Fruit fly (Drosophila melanogaster) whole organism, embryonic: ENCODE results near the gene RpL24.

Experiments used
- Asciz ChIP-seq: fragments of 200-800 bp; sonication (Bioruptor generic); optimal IDR thresholded peaks from 2 replicates; lab custom pipeline; 2017; ENCODE audit warnings: missing biosample characterization, mild to moderate bottlenecking, missing genetic modification characterization, missing genetic modification reagents
- Awh ChIP-seq: fragments of 200-800 bp; sonication (Bioruptor generic); IDR thresholded peaks from 2 replicates; pipeline ENCODE4, ENCODE4 v1.3.6; 2022; ENCODE audit warnings: missing biosample characterization, missing genetic modification characterization
- CG10431 ChIP-seq: fragments of 200-800 bp; sonication (Bioruptor generic); optimal IDR thresholded peaks from 3 replicates; lab custom pipeline; 2018; ENCODE audit warnings: missing biosample characterization, mild to moderate bottlenecking, missing genetic modification characterization
- CG10543 ChIP-seq: fragments of 200-800 bp; sonication (Bioruptor generic); optimal IDR thresholded peaks from 3 replicates; lab custom pipeline; 2017; ENCODE audit warnings: missing biosample characterization, mild to moderate bottlenecking, missing genetic modification characterization, moderate library complexity
- CG10959 ChIP-seq: fragments of 200-800 bp; sonication (Bioruptor generic); IDR thresholded peaks from 2 replicates; pipeline ENCODE4 v1.3.6; 2022; ENCODE audit warnings: missing biosample characterization, missing genetic modification characterization
- CG14860 ChIP-seq: fragments of 200-800 bp; sonication (Bioruptor generic); IDR thresholded peaks from 3 replicates; pipeline ENCODE4 v1.3.6; 2022; ENCODE audit warnings: missing biosample characterization, missing genetic modification characterization; ENCODE audit not compliant: partially characterized antibody
- CG17568 ChIP-seq: fragments of 200-800 bp; sonication (Bioruptor generic); optimal IDR thresholded peaks from 2 replicates; lab custom pipeline; 2018; ENCODE audit warnings: missing biosample characterization, mild to moderate bottlenecking, missing genetic modification characterization, moderate library complexity
- CG18262 ChIP-seq: fragments of 200-800 bp; optimal IDR thresholded peaks from 3 replicates; lab custom pipeline; 2019; ENCODE audit warnings: missing biosample characterization, mild to moderate bottlenecking, missing genetic modification characterization, moderate library complexity
- CG2116 ChIP-seq: fragments of 200-800 bp; sonication (Bioruptor generic); optimal IDR thresholded peaks from 3 replicates; lab custom pipeline; 2018; ENCODE audit warnings: missing biosample characterization, mild to moderate bottlenecking, missing genetic modification characterization
- CG32532 ChIP-seq: fragments of 200-800 bp; sonication (Bioruptor generic); IDR thresholded peaks from 2 replicates; pipeline ENCODE4 v1.3.6; 2022; ENCODE audit warnings: missing biosample characterization, missing genetic modification characterization
- CG34422 ChIP-seq: fragments of 200-800 bp; sonication (Bioruptor generic); IDR thresholded peaks from 3 replicates; pipeline ENCODE4 v1.3.6; 2022; ENCODE audit warnings: missing biosample characterization, missing genetic modification characterization
- CG4282 ChIP-seq: fragments of 200-800 bp; sonication (Bioruptor generic); optimal IDR thresholded peaks from 2 replicates; lab custom pipeline; 2016; ENCODE audit warnings: missing biosample characterization, missing genetic modification characterization
- CG4854 ChIP-seq: fragments of 200-800 bp; sonication (Bioruptor generic); optimal IDR thresholded peaks from 2 replicates; lab custom pipeline; 2016; ENCODE audit warnings: missing biosample characterization, missing genetic modification characterization, inconsistent platforms
- CG6854 ChIP-seq: fragments of 200-800 bp; sonication (Bioruptor generic); optimal IDR thresholded peaks from 3 replicates; lab custom pipeline; 2017; ENCODE audit warnings: missing biosample characterization, mild to moderate bottlenecking, missing genetic modification characterization
- CG7987 ChIP-seq: fragments of 200-800 bp; sonication (Bioruptor generic); optimal IDR thresholded peaks from 2 replicates; lab custom pipeline; 2018; ENCODE audit warnings: missing biosample characterization, mild to moderate bottlenecking, missing genetic modification characterization, moderate library complexity
- CG9215 ChIP-seq: fragments of 200-800 bp; sonication (Bioruptor generic); IDR thresholded peaks from 2 replicates; pipeline ENCODE4 v1.3.6; 2022; ENCODE audit warnings: missing biosample characterization, missing genetic modification characterization
- CG9437 ChIP-seq: fragments of 200-800 bp; sonication (Bioruptor generic); optimal IDR thresholded peaks from 2 replicates; lab custom pipeline; 2018; ENCODE audit warnings: missing biosample characterization, mild to moderate bottlenecking, missing genetic modification characterization
- CTCF ChIP-seq: fragments of 200-800 bp; sonication (Bioruptor generic); optimal IDR thresholded peaks from 2 replicates; lab custom pipeline; 2017; ENCODE audit warnings: missing biosample characterization, mild to moderate bottlenecking, missing genetic modification characterization, moderate library complexity
- Deaf1 ChIP-seq: fragments of 200-800 bp; optimal IDR thresholded peaks from 3 replicates; lab custom pipeline; 2019; ENCODE audit warnings: missing biosample characterization, mild to moderate bottlenecking, missing genetic modification characterization, moderate library complexity
- Dek ChIP-seq: fragments of 200-800 bp; sonication (Bioruptor generic); optimal IDR thresholded peaks from 3 replicates; lab custom pipeline; 2019; ENCODE audit warnings: missing biosample characterization, mild to moderate bottlenecking, missing genetic modification characterization, moderate library complexity
- Hmx ChIP-seq: fragments of 200-800 bp; sonication (Bioruptor generic); optimal IDR thresholded peaks from 2 replicates; lab custom pipeline; 2016; ENCODE audit warnings: missing biosample characterization, missing genetic modification characterization
- Neu2 ChIP-seq: fragments of 200-800 bp; sonication (Bioruptor generic); optimal IDR thresholded peaks from 3 replicates; lab custom pipeline; 2016; ENCODE audit warnings: missing biosample characterization, missing genetic modification characterization, borderline replicate concordance
- Sox100B ChIP-seq: fragments of 200-800 bp; sonication (Bioruptor generic); optimal IDR thresholded peaks from 3 replicates; lab custom pipeline; 2018; ENCODE audit warnings: missing biosample characterization, mild to moderate bottlenecking, missing genetic modification characterization
- Spps ChIP-seq: fragments of 200-800 bp; sonication (Bioruptor generic); optimal IDR thresholded peaks from 2 replicates; lab custom pipeline; 2018; ENCODE audit warnings: missing biosample characterization, mild to moderate bottlenecking, missing genetic modification characterization
- Trl ChIP-seq, 3 experiments: fragments of >200 bp in 2 of 3; fragments of 200-800 bp in 1 of 3; sonication (Bioruptor generic) in 1 of 3; optimal IDR thresholded peaks; 2 replicates in 1 of 3; 3 replicates in 2 of 3; lab custom pipeline; 2016 to 2017; ENCODE audit warnings: missing biosample characterization in 1 of 3, missing genetic modification characterization in 1 of 3
- YL-1 ChIP-seq: fragments of 200-800 bp; sonication (Bioruptor generic); optimal IDR thresholded peaks from 3 replicates; lab custom pipeline; 2017; ENCODE audit warnings: missing biosample characterization, mild to moderate bottlenecking, missing genetic modification characterization
- bcd ChIP-seq: fragments of 200-800 bp; sonication (Bioruptor generic); optimal IDR thresholded peaks from 2 replicates; lab custom pipeline; 2017; ENCODE audit warnings: missing biosample characterization, mild to moderate bottlenecking, missing genetic modification characterization
- crp ChIP-seq, 2 experiments: fragments of 200-800 bp; sonication (Bioruptor generic); optimal IDR thresholded peaks; 2 replicates in 1 of 2; 3 replicates in 1 of 2; lab custom pipeline; 2017; ENCODE audit warnings: missing biosample characterization in 2 of 2, missing genetic modification characterization in 2 of 2, mild to moderate bottlenecking in 1 of 2, moderate library complexity in 1 of 2
- ewg ChIP-seq: fragments of 200-800 bp; sonication (Bioruptor generic); optimal IDR thresholded peaks from 3 replicates; lab custom pipeline; 2017; ENCODE audit warnings: mild to moderate bottlenecking, missing biosample characterization, missing genetic modification reagents, missing genetic modification characterization
- fd64A ChIP-seq: fragments of 200-800 bp; sonication (Bioruptor generic); optimal IDR thresholded peaks from 3 replicates; lab custom pipeline; 2018; ENCODE audit warnings: missing biosample characterization, mild to moderate bottlenecking, missing genetic modification characterization
- gsb ChIP-seq: fragments of 200-800 bp; sonication (Bioruptor generic); IDR thresholded peaks from 2 replicates; pipeline ENCODE4 v1.3.6; 2022; ENCODE audit warnings: missing biosample characterization, missing genetic modification characterization
- onecut ChIP-seq: fragments of 200-800 bp; sonication (Bioruptor generic); IDR thresholded peaks from 2 replicates; pipeline ENCODE4 v1.3.6; 2022; ENCODE audit warnings: missing biosample characterization, missing genetic modification characterization
- phol ChIP-seq: fragments of 200-800 bp; sonication (Bioruptor generic); optimal IDR thresholded peaks from 3 replicates; lab custom pipeline; 2018; ENCODE audit warnings: missing biosample characterization, mild to moderate bottlenecking, missing genetic modification characterization, moderate library complexity
- sug ChIP-seq: fragments of 200-800 bp; optimal IDR thresholded peaks from 2 replicates; lab custom pipeline; 2019; ENCODE audit warnings: missing biosample characterization, mild to moderate bottlenecking, missing genetic modification characterization, moderate library complexity
- tap ChIP-seq: fragments of 200-800 bp; optimal IDR thresholded peaks from 3 replicates; lab custom pipeline; 2019; ENCODE audit warnings: missing biosample characterization, mild to moderate bottlenecking, missing genetic modification characterization, moderate library complexity
- tgo ChIP-seq: fragments of 200-800 bp; sonication (Bioruptor generic); IDR thresholded peaks from 3 replicates; pipeline ENCODE4 v1.3.6; 2022; ENCODE audit warnings: missing biosample characterization, missing genetic modification characterization
- tin ChIP-seq: fragments of 200-800 bp; sonication (Bioruptor generic); optimal IDR thresholded peaks from 3 replicates; lab custom pipeline; 2016; ENCODE audit warnings: missing biosample characterization, missing genetic modification characterization
- twi ChIP-seq: fragments of 200-800 bp; optimal IDR thresholded peaks from 2 replicates; lab custom pipeline; 2019; ENCODE audit warnings: missing biosample characterization, mild to moderate bottlenecking, missing genetic modification characterization, moderate library complexity

RpL24 gene

DNA sequence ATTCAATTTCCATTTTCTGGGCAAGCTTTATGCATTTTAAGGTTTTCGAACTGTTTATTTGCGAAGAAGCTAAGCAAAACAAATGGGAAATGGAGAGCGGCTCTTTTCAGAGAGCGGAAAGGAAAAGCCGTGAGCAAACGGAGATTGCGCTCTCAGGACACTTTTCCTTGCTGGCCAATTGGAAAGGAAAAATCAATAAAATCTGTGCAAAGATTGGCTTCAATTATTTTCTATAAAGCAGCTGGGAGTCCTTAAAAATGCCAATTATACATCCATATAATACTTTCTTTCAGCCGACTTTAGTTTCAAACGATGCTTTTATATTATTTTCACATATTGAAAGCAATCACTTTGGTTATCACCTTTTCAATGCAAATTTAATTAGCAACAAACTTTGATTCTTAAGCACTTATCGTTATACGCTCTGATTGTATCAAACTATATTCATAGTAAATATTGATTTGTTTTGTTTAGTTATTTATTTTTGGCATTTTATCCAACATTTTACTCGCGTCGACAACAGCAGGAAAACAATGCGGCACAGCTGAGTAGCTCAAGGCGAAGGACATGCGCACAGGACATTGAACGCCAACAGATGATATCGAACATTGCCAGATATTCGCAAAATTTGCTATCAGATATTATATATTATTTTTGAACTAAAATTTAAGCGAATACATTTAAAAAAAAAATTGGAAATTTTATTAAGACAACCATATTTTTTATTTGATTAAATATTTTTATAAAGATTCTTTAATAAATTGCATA lies 40.2 kb downstream of the RpL24 start, which contains the start of gene CG9395:
Gene CG9395, minus strand, starts transcription at position 494 of the 768 bp plus-strand sequence.
- TF ChIP-seq CG4854 (GFP tag; lab: Kevin White, UChicago) (no peak), CG14860 (no peak), CG10431 (no peak), phol (tag; lab: Kevin White, UChicago) (no peak), ewg (GFP tag; lab: Kevin White, UChicago) (peak; percentile 93), tgo (GFP tag; lab: Robert Waterston, UW) (no peak), Trl (optimal IDR thresholded peaks at IDR 0.05; lab: Kevin White, UChicago) (peak; percentile 20 to 31), Trl (GFP tag; optimal IDR thresholded peaks at IDR 0.05; lab: Kevin White, UChicago) (no peak), onecut (GFP tag; lab: Robert Waterston, UW) (peak; percentile 92), sug (tag; lab: Kevin White, UChicago) (no peak), crp (GFP tag; optimal IDR thresholded peaks at IDR 0.05; lab: Kevin White, UChicago) (peak in 1 of 2 experiments; percentile 62)

DNA sequence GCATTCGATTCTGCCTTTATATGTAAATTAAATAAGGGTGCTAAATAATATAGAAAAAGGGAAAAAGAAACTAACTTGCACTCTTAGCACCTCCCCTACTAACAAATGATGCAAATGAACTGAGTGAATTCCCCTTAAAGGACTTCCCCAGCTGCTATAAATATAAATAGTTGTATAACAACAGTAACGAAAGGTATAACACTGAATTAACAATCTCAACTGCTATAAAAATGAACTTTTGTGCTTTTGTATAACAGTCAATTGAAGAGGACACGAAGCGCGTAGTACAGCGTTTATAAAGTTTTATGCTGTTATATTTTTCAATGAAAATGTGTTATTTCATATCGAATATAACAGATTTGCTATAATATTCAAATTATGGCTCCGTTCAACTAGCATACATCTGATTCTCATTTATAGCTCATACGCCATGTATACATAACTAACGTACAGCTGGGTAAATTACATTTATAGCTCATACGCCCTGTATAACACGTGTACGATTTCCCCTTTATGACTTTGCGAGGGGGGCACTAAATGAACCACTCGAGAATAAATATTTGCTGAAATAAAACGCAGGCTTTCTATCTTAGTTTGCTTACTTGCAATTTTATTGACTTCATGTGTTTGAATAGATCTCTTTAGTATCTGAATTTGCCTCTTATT lies 45.6 kb downstream of the RpL24 start:
- TF ChIP-seq CG6854 (GFP tag; lab: Kevin White, UChicago) (peak; percentile 23), CG9437 (GFP tag; lab: Kevin White, UChicago) (peak; percentile 1), CG18262 (tag; lab: Kevin White, UChicago) (no peak), CG17568 (no peak), Awh (GFP tag; lab: Robert Waterston, UW) (0 out of 2 replicates have a peak, but pooled peaks have one; percentile 17), CG7987 (GFP tag; lab: Kevin White, UChicago) (no peak), fd64A (GFP tag; lab: Kevin White, UChicago) (peak; percentile 29), CG10959 (GFP tag; lab: Robert Waterston, UW) (no peak), CG32532 (0 out of 2 replicates have a peak, but pooled peaks have one; percentile 7), CTCF (peak; percentile 47), Deaf1 (no peak), Sox100B (GFP tag; lab: Kevin White, UChicago) (peak; percentile 43), Asciz (peak; percentile 35), CG34422 (GFP tag; lab: Robert Waterston, UW) (no peak), Neu2 (GFP tag; lab: Kevin White, UChicago) (no peak), tin (GFP tag; lab: Kevin White, UChicago) (no peak), Hmx (GFP tag; lab: Kevin White, UChicago) (no peak), tap (tag; lab: Kevin White, UChicago) (peak; percentile 36), CG10543 (GFP tag; lab: Kevin White, UChicago) (no peak), bcd (no peak), CG9215 (no peak)

DNA sequence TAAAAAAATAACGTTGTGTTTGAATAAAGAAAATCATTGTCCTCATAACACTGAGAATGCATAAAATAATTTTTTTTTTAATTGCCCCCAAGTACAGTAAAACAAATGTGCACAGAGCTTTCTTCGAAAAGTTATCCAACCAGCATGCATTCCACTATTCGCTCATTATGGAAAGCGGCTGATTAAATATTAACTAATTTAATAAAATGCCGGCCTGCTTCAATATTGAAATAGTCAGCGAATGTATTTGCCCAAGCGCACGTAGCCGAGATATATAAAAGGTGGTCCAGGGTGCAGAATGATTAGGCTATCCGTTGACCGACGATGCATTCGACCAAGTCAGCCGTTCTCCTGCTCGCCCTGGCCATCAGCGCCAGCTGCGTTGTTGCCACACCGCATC lies 47.5 kb downstream of the RpL24 start, which contains the start of gene CG16826:
Gene CG16826, plus strand, starts transcription at position 301 of the 400 bp plus-strand sequence.
- TF ChIP-seq twi (tag; lab: Kevin White, UChicago) (no peak), YL-1 (no peak), CG4282 (GFP tag; lab: Kevin White, UChicago) (no peak), gsb (GFP tag; lab: Robert Waterston, UW) (no peak), CG2116 (GFP tag; lab: Kevin White, UChicago) (no peak), Spps (tag; lab: Kevin White, UChicago) (no peak), Dek (tag; lab: Kevin White, UChicago) (no peak), Neu2 (GFP tag; lab: Kevin White, UChicago) (no peak)
